Worm (Caenorhabditis elegans): ENCODE measurements around the gene hpo-25.

The hpo-25 gene

DNA sequence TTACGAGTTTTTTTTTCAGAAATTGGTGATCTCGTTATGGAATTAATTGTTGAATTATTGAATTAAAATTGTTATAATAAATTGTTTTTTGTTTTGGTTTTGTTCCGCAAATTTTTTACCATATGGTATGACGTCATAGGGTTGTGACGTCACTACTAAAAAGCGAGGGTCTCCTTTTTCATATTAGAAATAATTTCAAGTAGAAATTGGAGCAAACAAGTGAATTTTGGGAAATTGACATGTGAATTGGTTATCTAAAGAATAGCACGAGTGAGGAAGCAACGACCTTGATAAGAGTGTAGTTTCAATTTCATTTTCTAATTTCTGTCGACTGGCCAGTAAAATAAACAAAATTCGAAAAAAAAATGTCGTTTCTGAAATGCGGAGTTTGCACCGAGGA is 33.5 kb upstream of the hpo-25 start, which contains the start of gene F43C11.7:
F43C11.7 (plus strand) TSS at position 326 of the 400 bp plus-strand sequence.
- peak; percentile 9 for TF ChIP-seq nhr-71 (tag; optimal IDR thresholded peaks at IDR 0.05)
- TF ChIP-seq nhr-20 (tag; optimal IDR thresholded peaks at IDR 0.05) = peak; percentile 30
- peak in 1 of 2 experiments; percentile 20 for TF ChIP-seq lin-35 (GFP tag; optimal IDR thresholded peaks at IDR 0.05)
- TF ChIP-seq elt-2 (tag; optimal IDR thresholded peaks at IDR 0.05) = peak; percentile 73
- no peak for TF ChIP-seq efl-1 (optimal IDR thresholded peaks at IDR 0.05)
- peak in 1 of 2 experiments; percentile 71 for TF ChIP-seq efl-1 (GFP tag; optimal IDR thresholded peaks at IDR 0.05 in 1 of 2)
- TF ChIP-seq hlh-4 (tag; optimal IDR thresholded peaks at IDR 0.05) = no peak

DNA sequence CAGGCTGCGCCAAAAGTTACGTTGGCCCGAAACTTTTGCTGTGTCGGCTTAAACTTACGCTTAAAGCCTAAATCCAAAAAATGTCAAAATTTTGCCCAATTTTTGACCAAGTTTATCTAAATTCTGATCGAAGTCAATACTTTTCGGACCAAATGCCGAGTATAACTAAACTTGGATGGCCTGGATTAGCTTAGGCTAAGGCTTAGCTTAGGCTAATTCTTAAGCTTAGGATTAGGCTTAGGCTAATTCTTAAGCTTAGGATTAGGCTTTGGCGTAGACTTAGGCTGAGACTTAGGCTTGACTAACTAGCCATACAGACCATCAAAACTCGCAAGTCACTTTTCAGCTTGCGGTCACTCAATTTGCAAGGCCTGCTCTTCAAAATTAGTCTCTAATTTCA is 32.9 kb upstream of the hpo-25 start:
- TF ChIP-seq pax-3 (tag; optimal IDR thresholded peaks at IDR 0.05) (no peak), lsy-2 (tag; optimal IDR thresholded peaks at IDR 0.05) (no peak), sup-37 (GFP tag; optimal IDR thresholded peaks at IDR 0.05) (no peak), nhr-20 (tag; optimal IDR thresholded peaks at IDR 0.05) (no peak), mep-1 (tag; optimal IDR thresholded peaks at IDR 0.05) (no peak), sptf-1 (tag; optimal IDR thresholded peaks at IDR 0.05) (no peak), unc-86 (tag; optimal IDR thresholded peaks at IDR 0.05) (no peak), nhr-19 (GFP tag; conservative IDR thresholded peaks at IDR 0.05) (no peak), jun-1 (tag; optimal IDR thresholded peaks at IDR 0.05) (no peak), pag-3 (tag; optimal IDR thresholded peaks at IDR 0.05; ENCODE audit: borderline replicate concordance, insufficient read depth) (no peak), isw-1 (GFP tag; IDR thresholded peaks at IDR 0.05) (no peak), tlp-1 (tag; optimal IDR thresholded peaks at IDR 0.05) (no peak), sox-4 (tag; optimal IDR thresholded peaks at IDR 0.05) (no peak), hlh-17 (GFP tag; optimal IDR thresholded peaks at IDR 0.05; ENCODE audit: borderline replicate concordance) (no peak), egl-13 (tag; optimal IDR thresholded peaks at IDR 0.05) (no peak)

DNA sequence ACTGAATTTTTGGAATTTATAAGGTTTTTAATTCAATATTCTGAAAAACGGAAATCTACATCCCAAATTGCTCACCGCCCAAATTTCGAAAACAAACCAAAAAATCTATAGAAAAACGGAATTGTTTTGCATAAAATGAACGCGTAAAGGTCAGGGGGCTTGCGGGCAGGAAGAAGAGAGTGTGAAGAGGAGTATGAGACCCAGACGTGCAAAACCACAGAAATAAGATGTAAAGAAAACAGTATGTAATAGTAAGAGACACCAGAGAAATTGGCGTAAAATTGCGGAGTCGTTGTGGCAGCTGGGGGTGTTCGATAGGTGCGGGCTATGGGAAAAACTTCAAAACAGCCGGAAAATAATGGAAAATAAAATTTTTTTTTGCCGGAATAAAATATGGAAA is 28.1 kb upstream of the hpo-25 start:
- TF ChIP-seq efl-1 (optimal IDR thresholded peaks at IDR 0.05) = peak; percentile 34 to 44
- TF ChIP-seq efl-1 (GFP tag; optimal IDR thresholded peaks at IDR 0.05 in 1 of 2) = peak; percentile 18 to 20
- peak; percentile 10 to 23 for TF ChIP-seq lin-35 (GFP tag; optimal IDR thresholded peaks at IDR 0.05)
- TF ChIP-seq sox-4 (tag; optimal IDR thresholded peaks at IDR 0.05) = no peak
- no peak for TF ChIP-seq alr-1 (tag; optimal IDR thresholded peaks at IDR 0.05; ENCODE audit: borderline replicate concordance)
- peak; percentile 61 for TF ChIP-seq lin-14 (GFP tag; optimal IDR thresholded peaks at IDR 0.05)
- TF ChIP-seq vab-15 (tag; optimal IDR thresholded peaks at IDR 0.05) = no peak
- TF ChIP-seq F16B12.6 (tag; optimal IDR thresholded peaks at IDR 0.05) = peak; percentile 4
- TF ChIP-seq tlp-1 (tag; optimal IDR thresholded peaks at IDR 0.05) = no peak
- TF ChIP-seq snu-23 (GFP tag; optimal IDR thresholded peaks at IDR 0.05) = peak; percentile 6
- TF ChIP-seq mep-1 (tag; optimal IDR thresholded peaks at IDR 0.05) = peak; percentile 35
- TF ChIP-seq snpc-4 (tag; optimal IDR thresholded peaks at IDR 0.05) = no peak
- peak; percentile 78 for TF ChIP-seq rnt-1 (tag; optimal IDR thresholded peaks at IDR 0.05)
- TF ChIP-seq lsy-2 (tag; optimal IDR thresholded peaks at IDR 0.05) = peak in 1 of 2 experiments; percentile 10

DNA sequence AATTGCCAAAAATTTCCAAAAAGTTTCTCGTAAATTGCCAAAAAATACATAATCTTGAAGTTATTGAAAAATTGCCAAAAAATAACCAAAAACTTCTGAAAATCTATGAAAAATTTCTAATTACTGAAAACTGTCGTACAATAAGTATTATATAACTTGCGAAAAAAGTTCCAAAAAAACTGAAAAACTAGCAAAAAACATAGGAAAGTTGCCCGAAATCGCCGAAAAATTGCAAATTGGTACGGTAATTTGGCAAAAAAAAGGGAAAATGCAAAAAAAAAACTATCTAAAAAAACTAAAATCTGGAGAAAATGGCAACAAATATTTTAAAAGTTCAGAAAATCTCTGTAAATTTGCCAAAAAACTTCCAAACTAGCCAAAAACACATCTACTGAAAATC is 27.5 kb upstream of the hpo-25 start, which contains the start of gene enri-1:
enri-1 (minus strand) TSS at position 101 of the 400 bp plus-strand sequence.
- TF ChIP-seq unc-98 (GFP tag; IDR thresholded peaks at IDR 0.05) (no peak), sox-4 (tag; optimal IDR thresholded peaks at IDR 0.05) (no peak), lin-13 (GFP tag; optimal IDR thresholded peaks at IDR 0.05) (no peak), ceh-90 (tag; optimal IDR thresholded peaks at IDR 0.05) (no peak), mab-9 (GFP tag; IDR thresholded peaks at IDR 0.05) (no peak), hlh-17 (GFP tag; optimal IDR thresholded peaks at IDR 0.05; ENCODE audit: borderline replicate concordance) (no peak), pqm-1 (tag; optimal IDR thresholded peaks at IDR 0.05) (no peak), F16B12.6 (tag; optimal IDR thresholded peaks at IDR 0.05) (no peak), C34B4.2 (tag; optimal IDR thresholded peaks at IDR 0.05) (no peak)
